Worm (Caenorhabditis elegans) whole organism, L4 larva: ENCODE results near the gene srx-17.

Source experiments
- R02D3.7 ChIP-seq: fragments of 150-350 bp; sonication (generic microtip); optimal IDR thresholded peaks from 3 replicates; lab custom pipeline; 2014; ENCODE audit warnings: missing biosample characterization, missing genetic modification characterization
- ZK546.5 ChIP-seq, 2 experiments: sonication (generic microtip); optimal IDR thresholded peaks; 2 replicates each; lab custom pipeline; 2017; ENCODE audit warnings: missing biosample characterization in 2 of 2, missing genetic modification characterization in 2 of 2
- dmd-8 ChIP-seq: fragments of 200-800 bp; sonication (Bioruptor generic); IDR thresholded peaks from 2 replicates; pipeline ENCODE4 v1.3.6; 2022; ENCODE audit warnings: missing genetic modification characterization, missing compliant biosample characterization
- fkh-10 ChIP-seq: fragments of 150-350 bp; optimal IDR thresholded peaks from 2 replicates; lab custom pipeline; 2014; ENCODE audit warnings: missing biosample characterization, missing genetic modification reagents, missing genetic modification characterization
- fos-1 ChIP-seq: fragments of 150-350 bp; optimal IDR thresholded peaks from 2 replicates; lab custom pipeline; 2014; ENCODE audit warnings: missing biosample characterization, missing genetic modification characterization
- gei-8 ChIP-seq: fragments of 200-800 bp; sonication (Bioruptor generic); optimal IDR thresholded peaks from 2 replicates; lab custom pipeline; 2018; ENCODE audit warnings: mild to moderate bottlenecking, missing genetic modification characterization, missing compliant biosample characterization
- mxl-3 ChIP-seq: fragments of 200-800 bp; sonication (Bioruptor generic); optimal IDR thresholded peaks from 2 replicates; lab custom pipeline; 2018; ENCODE audit warnings: mild to moderate bottlenecking, missing genetic modification characterization, missing compliant biosample characterization
- nhr-10 ChIP-seq: fragments of 150-350 bp; optimal IDR thresholded peaks from 2 replicates; lab custom pipeline; 2014; ENCODE audit warnings: missing biosample characterization, missing genetic modification characterization
- nhr-28 ChIP-seq: fragments of 150-350 bp; optimal IDR thresholded peaks from 2 replicates; lab custom pipeline; 2014; ENCODE audit warnings: missing biosample characterization, missing genetic modification characterization
- nhr-77 ChIP-seq: fragments of 150-350 bp; optimal IDR thresholded peaks from 2 replicates; lab custom pipeline; 2014; ENCODE audit warnings: missing biosample characterization, missing genetic modification characterization
- pqm-1 ChIP-seq: sonication (generic microtip); optimal IDR thresholded peaks from 2 replicates; lab custom pipeline; 2017; ENCODE audit warnings: missing biosample characterization, missing genetic modification characterization

DNA sequence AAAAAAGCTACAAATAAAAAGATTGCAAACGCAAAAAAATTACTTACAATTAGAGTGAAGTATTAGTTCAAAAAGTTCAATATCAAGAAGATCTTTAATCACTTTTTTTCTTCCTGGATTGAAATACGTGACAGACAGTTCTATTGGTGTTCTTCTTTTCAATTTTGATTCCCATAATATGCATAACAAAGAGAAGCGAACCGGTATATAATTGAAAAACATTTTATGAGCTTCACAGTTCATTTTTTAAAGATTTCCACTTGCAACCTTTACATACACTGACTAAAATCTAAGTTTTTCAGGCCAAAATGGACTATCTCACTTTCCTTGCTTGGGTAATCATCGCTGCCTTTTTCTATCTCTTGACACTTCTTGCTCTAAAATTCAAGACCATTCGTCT is 35.5 kb downstream of the srx-17 start, which contains the start of gene T22G5.1:
- TF ChIP-seq R02D3.7 (tag; lab: Kevin White, UChicago) (no peak), ZK546.5 (tag; optimal IDR thresholded peaks at IDR 0.05; lab: Kevin White, UChicago) (no peak), nhr-28 (tag; lab: Kevin White, UChicago) (no peak), dmd-8 (no peak), mxl-3 (GFP tag; lab: Kevin White, UChicago) (no peak), fkh-10 (no peak), nhr-77 (tag; lab: Kevin White, UChicago) (no peak), fos-1 (no peak), gei-8 (no peak), nhr-10 (no peak), pqm-1 (tag; lab: Kevin White, UChicago) (no peak)
